Fruit fly (Drosophila melanogaster): ENCODE data around the gene Ir67b.

- TF ChIP-seq usp (GFP tag; optimal IDR thresholded peaks at IDR 0.05) = no peak
- no peak for TF ChIP-seq psq (optimal IDR thresholded peaks at IDR 0.05)
- no peak for TF ChIP-seq EcR (GFP tag; optimal IDR thresholded peaks at IDR 0.05)
These were observed 50.5 kb downstream of the Ir67b start for dm6 chr3L:10381275-10381674.

Measured in whole organism.